Worm (Caenorhabditis elegans) whole organism, L4 larva: ENCODE data around the gene arrd-13.

Experiments
- D1046.2 ChIP-seq: fragments of 200-800 bp; sonication (Bioruptor generic); IDR thresholded peaks from 2 replicates; pipeline ENCODE4 v1.3.6; 2022; ENCODE audit warnings: missing genetic modification characterization, missing compliant biosample characterization
- F44E2.7 ChIP-seq: fragments of 200-800 bp; sonication (Bioruptor generic); IDR thresholded peaks from 2 replicates; pipeline ENCODE4 v2.1.2; 2022; ENCODE audit warnings: missing genetic modification characterization, missing compliant biosample characterization
- ZK337.2 ChIP-seq: fragments of 200-800 bp; sonication (Bioruptor generic); IDR thresholded peaks from 2 replicates; pipeline ENCODE4 v1.3.6; 2022; ENCODE audit warnings: missing genetic modification reagents, missing genetic modification characterization, missing compliant biosample characterization
- aha-1 ChIP-seq: fragments of 150-350 bp; peaks from one replicate; lab custom pipeline; 2014; ENCODE audit warnings: missing biosample characterization, missing genetic modification characterization
- ceh-20 ChIP-seq: fragments of 200-800 bp; sonication (Bioruptor generic); IDR thresholded peaks from 2 replicates; pipeline ENCODE4 v1.3.6; 2022; ENCODE audit warnings: missing genetic modification reagents, missing genetic modification characterization, missing compliant biosample characterization
- ceh-28 ChIP-seq: fragments of 150-350 bp; optimal IDR thresholded peaks from 2 replicates; lab custom pipeline; 2014; ENCODE audit warnings: missing biosample characterization, missing genetic modification reagents, missing genetic modification characterization
- ceh-44 ChIP-seq: fragments of 200-800 bp; sonication (Bioruptor generic); IDR thresholded peaks from 2 replicates; pipeline ENCODE4 v1.3.6; 2022; ENCODE audit warnings: missing genetic modification reagents, missing genetic modification characterization, missing compliant biosample characterization
- ceh-62 ChIP-seq: sonication (generic microtip); optimal IDR thresholded peaks from 2 replicates; lab custom pipeline; 2017; ENCODE audit warnings: missing biosample characterization, missing genetic modification characterization
- daf-16 ChIP-seq, 3 experiments: sonication (generic microtip); optimal IDR thresholded peaks; 2 replicates each; lab custom pipeline; 2016 to 2017; ENCODE audit warnings: missing genetic modification characterization in 3 of 3, missing genetic modification reagents in 3 of 3, mild to moderate bottlenecking in 2 of 3, missing compliant biosample characterization in 2 of 3, missing biosample characterization in 1 of 3, moderate library complexity in 1 of 3
- daf-19 ChIP-seq: fragments of 200-800 bp; sonication (Bioruptor generic); conservative IDR thresholded peaks from 2 replicates; pipeline ENCODE4 v1.3.6; 2022; ENCODE audit warnings: missing genetic modification characterization, missing compliant biosample characterization
- dmd-8 ChIP-seq: fragments of 200-800 bp; sonication (Bioruptor generic); IDR thresholded peaks from 2 replicates; pipeline ENCODE4 v1.3.6; 2022; ENCODE audit warnings: missing genetic modification characterization, missing compliant biosample characterization
- fos-1 ChIP-seq: fragments of 150-350 bp; optimal IDR thresholded peaks from 2 replicates; lab custom pipeline; 2014; ENCODE audit warnings: missing biosample characterization, missing genetic modification characterization
- hif-1 ChIP-seq, 2 experiments: sonication (generic microtip); optimal IDR thresholded peaks; 2 replicates each; lab custom pipeline; 2016 to 2017; ENCODE audit warnings: missing compliant biosample characterization in 2 of 2, missing genetic modification characterization in 2 of 2, missing genetic modification reagents in 2 of 2, missing genotype in 2 of 2, mild to moderate bottlenecking in 1 of 2
- hlh-11 ChIP-seq: fragments of 200-800 bp; sonication (Bioruptor generic); optimal IDR thresholded peaks from 2 replicates; lab custom pipeline; 2018; ENCODE audit warnings: mild to moderate bottlenecking, missing genetic modification characterization, missing compliant biosample characterization
- hlh-30 ChIP-seq: sonication (generic microtip); optimal IDR thresholded peaks from 2 replicates; lab custom pipeline; 2017; ENCODE audit warnings: antibody characterized with exemption, mild to moderate bottlenecking, missing genetic modification characterization, missing compliant biosample characterization; ENCODE audit not compliant: insufficient read depth
- hmg-1.1 ChIP-seq: fragments of 200-800 bp; sonication (Bioruptor generic); IDR thresholded peaks from 2 replicates; pipeline ENCODE4 v1.3.6; 2022; ENCODE audit warnings: missing genetic modification reagents, missing genetic modification characterization, missing compliant biosample characterization
- lim-7 ChIP-seq: fragments of 200-800 bp; sonication (Bioruptor generic); IDR thresholded peaks from 2 replicates; pipeline ENCODE4 v1.3.6; 2022; ENCODE audit warnings: missing genetic modification characterization, missing compliant biosample characterization
- lsy-2 ChIP-seq, 2 experiments: fragments of 150-350 bp in 1 of 2; sonication (generic microtip) in 1 of 2; optimal IDR thresholded peaks; 2 replicates each; lab custom pipeline; 2014 to 2017; ENCODE audit warnings: missing biosample characterization in 2 of 2, missing genetic modification characterization in 2 of 2
- mep-1 ChIP-seq: fragments of 150-350 bp; sonication (generic microtip); optimal IDR thresholded peaks from 3 replicates; lab custom pipeline; 2014; ENCODE audit warnings: missing biosample characterization, missing genetic modification characterization
- mes-2 ChIP-seq: sonication (generic microtip); optimal IDR thresholded peaks from 2 replicates; lab custom pipeline; 2016; ENCODE audit warnings: missing genotype, mild to moderate bottlenecking, missing genetic modification characterization, missing compliant biosample characterization; ENCODE audit not compliant: poor library complexity, severe bottlenecking
- mxl-3 ChIP-seq: fragments of 200-800 bp; sonication (Bioruptor generic); optimal IDR thresholded peaks from 2 replicates; lab custom pipeline; 2018; ENCODE audit warnings: mild to moderate bottlenecking, missing genetic modification characterization, missing compliant biosample characterization
- nhr-10 ChIP-seq: fragments of 150-350 bp; optimal IDR thresholded peaks from 2 replicates; lab custom pipeline; 2014; ENCODE audit warnings: missing biosample characterization, missing genetic modification characterization
- nhr-102 ChIP-seq: sonication (generic microtip); optimal IDR thresholded peaks from 2 replicates; lab custom pipeline; 2016; ENCODE audit warnings: mild to moderate bottlenecking, missing genetic modification characterization, moderate library complexity, missing compliant biosample characterization
- nhr-28 ChIP-seq: fragments of 150-350 bp; optimal IDR thresholded peaks from 2 replicates; lab custom pipeline; 2014; ENCODE audit warnings: missing biosample characterization, missing genetic modification characterization
- nhr-41 ChIP-seq: fragments of 200-800 bp; sonication (Bioruptor generic); IDR thresholded peaks from 2 replicates; pipeline ENCODE4 v1.3.6; 2022; ENCODE audit warnings: missing genetic modification reagents, missing genetic modification characterization, missing compliant biosample characterization
- nhr-42 ChIP-seq: fragments of 200-800 bp; sonication (Bioruptor generic); IDR thresholded peaks from 2 replicates; pipeline ENCODE4 v1.3.6; 2022; ENCODE audit warnings: missing genetic modification characterization, missing compliant biosample characterization
- nhr-48 ChIP-seq: sonication (generic microtip); optimal IDR thresholded peaks from 2 replicates; lab custom pipeline; 2016; ENCODE audit warnings: mild to moderate bottlenecking, missing genetic modification characterization, missing compliant biosample characterization
- nhr-77 ChIP-seq: fragments of 150-350 bp; optimal IDR thresholded peaks from 2 replicates; lab custom pipeline; 2014; ENCODE audit warnings: missing biosample characterization, missing genetic modification characterization
- pha-4 ChIP-seq, 2 experiments: fragments of 150-350 bp in 1 of 2; fragments of 200-800 bp in 1 of 2; sonication (Bioruptor generic) in 1 of 2; IDR thresholded peaks in 1 of 2; optimal IDR thresholded peaks in 1 of 2; 2 replicates each; pipeline versions ENCODE4 v1.3.6 to Lab custom; 2014 to 2022; ENCODE audit warnings: missing genetic modification characterization in 2 of 2, missing genetic modification reagents in 2 of 2, missing biosample characterization in 1 of 2, missing compliant biosample characterization in 1 of 2
- php-3 ChIP-seq: fragments of 200-800 bp; sonication (Bioruptor generic); IDR thresholded peaks from 2 replicates; pipeline ENCODE4 v1.3.6; 2022; ENCODE audit warnings: missing genetic modification reagents, missing genetic modification characterization, missing compliant biosample characterization
- pqm-1 ChIP-seq: sonication (generic microtip); optimal IDR thresholded peaks from 2 replicates; lab custom pipeline; 2017; ENCODE audit warnings: missing biosample characterization, missing genetic modification characterization
- snpc-4 ChIP-seq: fragments of 150-350 bp; optimal IDR thresholded peaks from 2 replicates; lab custom pipeline; 2014; ENCODE audit warnings: missing biosample characterization, missing genetic modification characterization
- spr-3 ChIP-seq: fragments of 200-800 bp; sonication (Bioruptor generic); optimal IDR thresholded peaks from 2 replicates; lab custom pipeline; 2018; ENCODE audit warnings: mild to moderate bottlenecking, missing genetic modification characterization, missing compliant biosample characterization
- unc-62 ChIP-seq, 3 experiments: fragments of 150-350 bp in 1 of 3; sonication (generic microtip); optimal IDR thresholded peaks in 2 of 3; peaks in 1 of 3; 1 replicate in 1 of 3; 2 replicates in 2 of 3; lab custom pipeline; 2014 to 2017; ENCODE audit warnings: missing biosample characterization in 3 of 3, missing genetic modification characterization in 3 of 3, missing genetic modification reagents in 3 of 3, missing genotype in 1 of 3
- zip-2 ChIP-seq: fragments of 150-350 bp; optimal IDR thresholded peaks from 2 replicates; lab custom pipeline; 2014; ENCODE audit warnings: missing biosample characterization, missing genetic modification characterization

The arrd-13 gene

ce11 chrII:13752016-13752415 lies 6.2 kb upstream of the arrd-13 start, which contains the start of gene arrd-14 (continued):
- TF ChIP-seq ceh-20 (GFP tag; lab: Robert Waterston, UW) (no peak), hlh-30 (tag; lab: Kevin White, UChicago) (no peak)
- TF ChIP-seq, all 104 proteins: peak for 0

DNA sequence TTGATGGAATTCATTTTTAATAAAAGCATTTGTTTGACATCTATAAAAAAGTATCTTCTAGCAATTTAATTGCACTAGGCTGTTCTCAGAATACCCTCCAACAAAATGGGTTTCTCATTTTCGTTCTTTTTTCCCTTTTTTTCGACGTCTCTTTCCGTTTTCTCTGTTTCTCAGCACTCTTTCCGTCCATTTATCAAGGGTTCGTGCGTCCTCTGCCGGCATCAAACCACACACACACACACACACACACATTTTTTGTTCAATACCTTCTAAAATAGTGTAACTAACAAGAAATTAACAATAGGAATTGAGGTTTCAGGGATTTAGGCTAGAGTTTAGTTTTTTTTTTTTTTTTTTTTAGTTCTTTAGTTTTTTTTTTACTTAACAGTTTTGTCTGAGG lies 2.0 kb upstream of the arrd-13 start:
- TF ChIP-seq mes-2 (tag; lab: Kevin White, UChicago), result peak; percentile 30
- peak; percentile 15 for TF ChIP-seq mep-1 (tag; lab: Kevin White, UChicago)
- peak; percentile 6 for TF ChIP-seq nhr-28 (tag; lab: Kevin White, UChicago)
- TF ChIP-seq lsy-2 (tag; optimal IDR thresholded peaks at IDR 0.05; lab: Kevin White, UChicago), result peak in 1 of 2 experiments; percentile 46
- TF ChIP-seq spr-3 (GFP tag; lab: Kevin White, UChicago), result no peak
- TF ChIP-seq aha-1 (tag; lab: Kevin White, UChicago), result peak; percentile 79
- TF ChIP-seq hmg-1.1 (GFP tag; lab: Robert Waterston, UW), result 0 out of 2 replicates have a peak, but pooled peaks have one; percentile 19
- TF ChIP-seq php-3 (GFP tag; lab: Robert Waterston, UW), result no peak
- no peak for TF ChIP-seq hif-1 (tag; optimal IDR thresholded peaks at IDR 0.05; lab: Kevin White, UChicago)
- no peak for TF ChIP-seq hlh-30 (tag; lab: Kevin White, UChicago)

ce11 chrII:13763009-13763468 lies 4.8 kb downstream of the arrd-13 start, which contains the start of gene arrd-11:
TSS of gene arrd-11 (plus strand) at chrII:13763418.
- TF ChIP-seq hlh-30 (tag; lab: Kevin White, UChicago) (no peak), snpc-4 (tag; lab: Kevin White, UChicago) (no peak), daf-16 (GFP tag; optimal IDR thresholded peaks at IDR 0.05; lab: Kevin White, UChicago) (no peak), daf-16 (tag; optimal IDR thresholded peaks at IDR 0.05; lab: Kevin White, UChicago) (peak; percentile 89), D1046.2 (GFP tag; lab: Robert Waterston, UW) (no peak)
- TF ChIP-seq, all 104 proteins: peak for 1

DNA sequence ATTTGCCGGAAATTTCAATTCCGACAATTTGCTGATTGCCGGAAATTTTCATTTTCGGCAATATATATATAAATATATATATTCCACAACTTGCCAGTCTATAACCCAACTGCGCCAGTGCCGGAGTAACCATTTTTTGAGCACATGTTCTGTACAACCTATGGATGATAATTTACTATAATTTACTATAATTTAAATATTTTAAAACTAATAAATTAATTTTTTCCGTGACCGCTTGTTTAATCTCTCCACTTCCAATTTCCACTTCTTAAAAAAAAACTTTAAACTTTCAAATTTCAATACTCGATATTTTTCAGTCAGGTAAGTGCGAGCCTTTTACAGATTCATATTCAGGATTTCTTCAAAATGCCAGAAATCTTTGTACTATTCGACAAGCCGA lies 7.7 kb downstream of the arrd-13 start, which contains the start of gene arrd-12:
Gene arrd-12, plus strand, starts transcription at position 301 of the 400 bp plus-strand sequence.
- TF ChIP-seq fos-1 (tag; lab: Kevin White, UChicago) (no peak), ceh-44 (GFP tag; lab: Robert Waterston, UW) (no peak), nhr-41 (GFP tag; lab: Robert Waterston, UW) (no peak), zip-2 (tag; lab: Kevin White, UChicago) (no peak), nhr-10 (tag; lab: Kevin White, UChicago) (no peak), ceh-20 (GFP tag; lab: Robert Waterston, UW) (no peak), ceh-62 (tag; lab: Kevin White, UChicago) (no peak), F44E2.7 (GFP tag; lab: Robert Waterston, UW) (no peak), nhr-42 (GFP tag; lab: Robert Waterston, UW) (no peak)

DNA sequence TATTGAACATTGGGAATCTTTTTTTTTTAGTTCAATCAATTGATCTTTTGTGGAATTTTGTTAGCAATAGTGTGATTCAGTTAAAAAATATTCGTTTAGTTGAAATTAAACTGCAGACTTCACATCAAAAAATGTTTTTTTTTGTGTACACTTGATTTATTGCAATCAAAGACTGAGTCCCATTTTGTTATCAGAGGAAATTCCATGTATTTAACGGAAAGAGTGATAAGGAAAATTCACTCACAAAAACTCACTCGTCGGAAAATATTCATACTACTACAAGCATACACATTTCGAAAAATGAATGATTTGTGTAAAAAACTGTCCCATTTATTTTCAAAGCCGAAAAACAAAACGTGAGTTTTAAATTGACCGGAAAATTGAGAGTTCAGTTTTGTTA lies 13.1 kb downstream of the arrd-13 start, which contains the start of gene C01B9.1:
Gene C01B9.1, plus strand, starts transcription at position 241 of the 400 bp plus-strand sequence.
- TF ChIP-seq hif-1 (tag; optimal IDR thresholded peaks at IDR 0.05; lab: Kevin White, UChicago), result no peak
- peak; percentile 36 for TF ChIP-seq nhr-77 (tag; lab: Kevin White, UChicago)
- peak; percentile 81 for TF ChIP-seq pqm-1 (tag; lab: Kevin White, UChicago)
- no peak for TF ChIP-seq daf-16 (GFP tag; optimal IDR thresholded peaks at IDR 0.05; lab: Kevin White, UChicago)
- TF ChIP-seq daf-16 (tag; optimal IDR thresholded peaks at IDR 0.05; lab: Kevin White, UChicago), result peak; percentile 49
- TF ChIP-seq nhr-28 (tag; lab: Kevin White, UChicago), result peak; percentile 68
- no peak for TF ChIP-seq nhr-10 (tag; lab: Kevin White, UChicago)

- TF ChIP-seq ceh-20 (GFP tag; lab: Robert Waterston, UW) (no peak), nhr-102 (peak; percentile 82), nhr-48 (tag; lab: Kevin White, UChicago) (peak; percentile 73), mes-2 (tag; lab: Kevin White, UChicago) (peak; percentile 29), ceh-28 (tag; lab: Kevin White, UChicago) (no peak), ZK337.2 (GFP tag; lab: Robert Waterston, UW) (no peak), mxl-3 (peak; percentile 61), ceh-62 (tag; lab: Kevin White, UChicago) (no peak), dmd-8 (GFP tag; lab: Robert Waterston, UW) (0 out of 2 replicates have a peak, but pooled peaks have one; percentile 43), hmg-1.1 (GFP tag; lab: Robert Waterston, UW) (no peak), lim-7 (peak; percentile 59; the same call in 1 of the 2 replicates), daf-19 (GFP tag; lab: Robert Waterston, UW) (peak; percentile 75; the same call in 1 of the 2 replicates), pha-4 (GFP tag; IDR thresholded peaks at IDR 0.05; lab: Robert Waterston, UW) (peak; percentile 40; the same call in 1 of the 2 replicates), pha-4 (tag; optimal IDR thresholded peaks at IDR 0.05; lab: Kevin White, UChicago) (no peak), hlh-11 (peak; percentile 59), nhr-77 (tag; lab: Kevin White, UChicago) (peak; percentile 88), unc-62 (GFP tag; optimal IDR thresholded peaks at IDR 0.05 in 1 of 2; lab: Kevin White, UChicago) (no peak), unc-62 (tag; optimal IDR thresholded peaks at IDR 0.05; lab: Kevin White, UChicago) (no peak), ceh-44 (GFP tag; lab: Robert Waterston, UW) (no peak)
Measured at ce11 chrII:13780792-13781248, 22.6 kb downstream of the arrd-13 start.
